Worm (Caenorhabditis elegans) whole organism, L1 larva: Measurements from ENCODE around the gene F59B10.6.

ENCODE experiments used
- Y116A8C.19 ChIP-seq: sonication (generic microtip); optimal IDR thresholded peaks from 2 replicates; lab custom pipeline; 2016; ENCODE audit warnings: missing compliant biosample characterization, missing genetic modification characterization, borderline replicate concordance
- aha-1 ChIP-seq: fragments of 150-350 bp; optimal IDR thresholded peaks from 2 replicates; lab custom pipeline; 2014; ENCODE audit warnings: missing biosample characterization, missing genetic modification characterization
- ama-1 ChIP-seq: fragments of 150-350 bp; optimal IDR thresholded peaks from 2 replicates; lab custom pipeline; 2014
- ceh-90 ChIP-seq: sonication (generic microtip); optimal IDR thresholded peaks from 2 replicates; lab custom pipeline; 2016; ENCODE audit warnings: missing genetic modification characterization, missing compliant biosample characterization
- ces-1 ChIP-seq: fragments of 150-350 bp; optimal IDR thresholded peaks from 2 replicates; lab custom pipeline; 2014; ENCODE audit warnings: missing biosample characterization, missing genetic modification reagents, missing genetic modification characterization
- efl-1 ChIP-seq, 4 experiments: fragments of 150-350 bp; optimal IDR thresholded peaks in 3 of 4; peaks in 1 of 4; 1 replicate in 1 of 4; 2 replicates in 3 of 4; lab custom pipeline; 2014; ENCODE audit warnings: missing biosample characterization in 2 of 4, missing genetic modification characterization in 2 of 4, missing genetic modification reagents in 2 of 4
- efl-3 ChIP-seq: fragments of 200-800 bp; sonication (Bioruptor generic); optimal IDR thresholded peaks from 2 replicates; lab custom pipeline; 2018; ENCODE audit warnings: mild to moderate bottlenecking, missing genetic modification characterization, missing compliant biosample characterization
- elt-2 ChIP-seq: sonication (generic microtip); optimal IDR thresholded peaks from 2 replicates; lab custom pipeline; 2016; ENCODE audit warnings: missing genetic modification characterization, mild to moderate bottlenecking, inconsistent platforms, missing compliant biosample characterization, missing genetic modification reagents
- ets-5 ChIP-seq: fragments of 200-800 bp; sonication (Bioruptor generic); IDR thresholded peaks from 2 replicates; pipeline ENCODE4 v1.3.6; 2022; ENCODE audit warnings: missing genetic modification characterization, missing compliant biosample characterization
- fos-1 ChIP-seq: fragments of 150-350 bp; optimal IDR thresholded peaks from 2 replicates; lab custom pipeline; 2014; ENCODE audit warnings: missing biosample characterization, missing genetic modification characterization
- hlh-17 ChIP-seq: fragments of 200-800 bp; sonication (Bioruptor generic); optimal IDR thresholded peaks from 2 replicates; lab custom pipeline; 2018; ENCODE audit warnings: missing genetic modification characterization, mild to moderate bottlenecking, missing compliant biosample characterization, moderate library complexity, borderline replicate concordance
- hlh-4 ChIP-seq: sonication (generic microtip); optimal IDR thresholded peaks from 2 replicates; lab custom pipeline; 2016; ENCODE audit warnings: mild to moderate bottlenecking, missing genetic modification characterization, missing compliant biosample characterization
- isw-1 ChIP-seq: fragments of 200-800 bp; sonication (Bioruptor generic); IDR thresholded peaks from 2 replicates; pipeline ENCODE4 v1.3.6; 2022; ENCODE audit warnings: missing genetic modification characterization, missing compliant biosample characterization
- jun-1 ChIP-seq: fragments of 150-350 bp; optimal IDR thresholded peaks from 2 replicates; lab custom pipeline; 2014; ENCODE audit warnings: missing biosample characterization, missing genetic modification reagents, missing genetic modification characterization
- lin-13 ChIP-seq: fragments of 150-350 bp; optimal IDR thresholded peaks from 2 replicates; lab custom pipeline; 2014; ENCODE audit warnings: missing biosample characterization, missing genetic modification reagents, missing genetic modification characterization
- lin-35 ChIP-seq, 2 experiments: fragments of 150-350 bp; optimal IDR thresholded peaks; 2 replicates each; lab custom pipeline; 2014; ENCODE audit warnings: missing biosample characterization in 2 of 2, missing genetic modification characterization in 2 of 2, missing genetic modification reagents in 2 of 2
- mdl-1 ChIP-seq, 2 experiments: fragments of 150-350 bp; optimal IDR thresholded peaks; 2 replicates each; lab custom pipeline; 2014 to 2017; ENCODE audit warnings: missing biosample characterization in 2 of 2, missing genetic modification characterization in 2 of 2, inconsistent platforms in 1 of 2
- mep-1 ChIP-seq: fragments of 150-350 bp; optimal IDR thresholded peaks from 2 replicates; lab custom pipeline; 2014; ENCODE audit warnings: missing biosample characterization, missing genetic modification characterization
- nhr-20 ChIP-seq: sonication (generic microtip); optimal IDR thresholded peaks from 2 replicates; lab custom pipeline; 2016; ENCODE audit warnings: mild to moderate bottlenecking, missing genetic modification characterization, missing compliant biosample characterization
- nhr-28 ChIP-seq: fragments of 150-350 bp; optimal IDR thresholded peaks from 2 replicates; lab custom pipeline; 2014; ENCODE audit warnings: missing biosample characterization, missing genetic modification characterization
- nhr-71 ChIP-seq: sonication (generic microtip); optimal IDR thresholded peaks from 2 replicates; lab custom pipeline; 2016; ENCODE audit warnings: mild to moderate bottlenecking, missing genetic modification characterization, moderate library complexity, missing compliant biosample characterization
- nhr-77 ChIP-seq: fragments of 150-350 bp; optimal IDR thresholded peaks from 2 replicates; lab custom pipeline; 2014; ENCODE audit warnings: missing biosample characterization, missing genetic modification characterization
- nhr-85 ChIP-seq: sonication (generic microtip); peaks from one replicate; lab custom pipeline; 2016; ENCODE audit warnings: missing genetic modification characterization, inconsistent platforms, missing compliant biosample characterization
- nhr-90 ChIP-seq: sonication (generic microtip); optimal IDR thresholded peaks from 2 replicates; lab custom pipeline; 2016; ENCODE audit warnings: mild to moderate bottlenecking, missing genetic modification characterization, missing compliant biosample characterization; ENCODE audit not compliant: poor library complexity
- pag-3 ChIP-seq: sonication (generic microtip); optimal IDR thresholded peaks from 2 replicates; lab custom pipeline; 2017; ENCODE audit warnings: missing genetic modification characterization, mild to moderate bottlenecking, missing compliant biosample characterization, antibody characterized with exemption, borderline replicate concordance; ENCODE audit not compliant: insufficient read depth
- pqm-1 ChIP-seq: sonication (generic microtip); optimal IDR thresholded peaks from 3 replicates; lab custom pipeline; 2017; ENCODE audit warnings: missing biosample characterization, missing genetic modification characterization
- rnt-1 ChIP-seq: sonication (generic microtip); optimal IDR thresholded peaks from 2 replicates; lab custom pipeline; 2016; ENCODE audit warnings: mild to moderate bottlenecking, missing genetic modification characterization, moderate library complexity, missing compliant biosample characterization
- skn-1 ChIP-seq: fragments of 150-350 bp; optimal IDR thresholded peaks from 2 replicates; lab custom pipeline; 2014; ENCODE audit warnings: missing biosample characterization, missing genetic modification characterization
- sox-4 ChIP-seq: sonication (generic microtip); optimal IDR thresholded peaks from 2 replicates; lab custom pipeline; 2016; ENCODE audit warnings: missing genetic modification characterization, missing compliant biosample characterization
- swsn-7 ChIP-seq: sonication (generic microtip); optimal IDR thresholded peaks from 2 replicates; lab custom pipeline; 2016; ENCODE audit warnings: missing genetic modification characterization, missing compliant biosample characterization
- unc-86 ChIP-seq: sonication (generic microtip); optimal IDR thresholded peaks from 2 replicates; lab custom pipeline; 2016; ENCODE audit warnings: missing genetic modification characterization, missing compliant biosample characterization
- unc-98 ChIP-seq: fragments of 200-800 bp; sonication (Bioruptor generic); IDR thresholded peaks from 2 replicates; pipeline ENCODE4 v1.3.6; 2022; ENCODE audit warnings: missing genetic modification characterization, missing compliant biosample characterization
- xbp-1 ChIP-seq: sonication (generic microtip); optimal IDR thresholded peaks from 2 replicates; lab custom pipeline; 2016; ENCODE audit warnings: missing genetic modification characterization, missing compliant biosample characterization
- zag-1 ChIP-seq: fragments of 150-350 bp; optimal IDR thresholded peaks from 2 replicates; lab custom pipeline; 2014; ENCODE audit warnings: missing biosample characterization, missing genetic modification characterization
- ztf-4 ChIP-seq: fragments of 150-350 bp; optimal IDR thresholded peaks from 2 replicates; lab custom pipeline; 2014; ENCODE audit warnings: missing biosample characterization, missing genetic modification characterization

Gene F59B10.6

DNA sequence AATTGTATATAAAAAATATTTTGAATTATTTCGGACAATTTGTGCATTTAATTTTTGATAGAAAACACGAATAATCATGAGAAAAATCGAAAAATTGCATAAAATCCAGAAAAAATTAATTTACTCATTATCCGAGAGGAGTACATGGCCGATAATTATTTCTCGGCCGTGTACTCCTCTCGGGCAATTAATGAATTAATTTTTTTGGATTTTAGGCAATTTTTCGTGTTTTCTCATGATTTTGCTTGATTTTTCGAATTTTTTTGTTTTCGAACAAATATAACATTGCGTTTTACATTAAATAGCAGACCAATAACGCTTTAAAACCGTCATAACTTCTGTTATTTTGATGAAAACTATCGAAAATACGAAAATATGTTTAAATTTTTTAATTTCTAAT lies 13.7 kb upstream of the F59B10.6 start (continued):
- TF ChIP-seq aha-1 (no peak), efl-1 (optimal IDR thresholded peaks at IDR 0.05; lab: Kevin White, UChicago) (peak; percentile 55 to 75), efl-1 (GFP tag; optimal IDR thresholded peaks at IDR 0.05 in 1 of 2; lab: Kevin White, UChicago) (peak; percentile 68 to 97), ama-1 (lab: Kevin White, UChicago) (no peak), ceh-90 (tag; lab: Kevin White, UChicago) (peak; percentile 89), hlh-17 (GFP tag; lab: Kevin White, UChicago) (no peak), unc-86 (tag; lab: Kevin White, UChicago) (peak; percentile 58), lin-13 (GFP tag; lab: Kevin White, UChicago) (peak; percentile 65), pag-3 (tag; lab: Kevin White, UChicago) (no peak), swsn-7 (tag; lab: Kevin White, UChicago) (peak; percentile 79), isw-1 (peak; percentile 25; the same call in 1 of the 2 replicates), nhr-77 (tag; lab: Kevin White, UChicago) (peak; percentile 10), unc-98 (0 out of 2 replicates have a peak, but pooled peaks have one; percentile 34), mep-1 (tag; lab: Kevin White, UChicago) (peak; percentile 48), jun-1 (tag; lab: Kevin White, UChicago) (no peak), sox-4 (tag; lab: Kevin White, UChicago) (peak; percentile 82), efl-3 (GFP tag; lab: Kevin White, UChicago) (peak; percentile 56), ces-1 (no peak)

- TF ChIP-seq ztf-4 (tag; lab: Kevin White, UChicago) (no peak), nhr-28 (tag; lab: Kevin White, UChicago) (no peak), elt-2 (tag; lab: Kevin White, UChicago) (no peak)
These were observed 13.3 kb upstream of the F59B10.6 start, which contains the start of gene R166.2 for ce11 chrII:10537571-10537970. TSS of gene R166.2 (minus strand) at chrII:10537671.

DNA sequence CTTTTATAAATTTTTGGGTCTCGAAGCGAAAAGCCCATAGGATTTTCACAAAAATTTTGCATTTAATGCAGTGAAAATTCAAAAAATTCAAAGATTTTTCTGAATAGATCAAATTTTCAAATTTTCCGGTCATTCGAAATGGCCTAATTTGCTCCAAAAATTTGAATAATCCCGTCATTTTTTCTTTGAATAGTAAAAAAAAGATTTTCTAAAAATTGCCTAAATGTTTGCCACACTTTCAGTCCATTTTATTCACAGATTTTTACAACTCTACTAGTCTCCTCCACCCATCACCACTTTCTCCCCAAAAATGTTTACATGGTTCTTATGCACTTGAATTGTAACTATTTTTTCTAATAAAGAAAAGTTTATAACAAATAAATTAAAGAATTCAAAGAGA lies 9.7 kb upstream of the F59B10.6 start:
- peak; percentile 34 for TF ChIP-seq nhr-85 (tag; lab: Kevin White, UChicago)
- TF ChIP-seq Y116A8C.19 (tag; lab: Kevin White, UChicago): no peak

DNA sequence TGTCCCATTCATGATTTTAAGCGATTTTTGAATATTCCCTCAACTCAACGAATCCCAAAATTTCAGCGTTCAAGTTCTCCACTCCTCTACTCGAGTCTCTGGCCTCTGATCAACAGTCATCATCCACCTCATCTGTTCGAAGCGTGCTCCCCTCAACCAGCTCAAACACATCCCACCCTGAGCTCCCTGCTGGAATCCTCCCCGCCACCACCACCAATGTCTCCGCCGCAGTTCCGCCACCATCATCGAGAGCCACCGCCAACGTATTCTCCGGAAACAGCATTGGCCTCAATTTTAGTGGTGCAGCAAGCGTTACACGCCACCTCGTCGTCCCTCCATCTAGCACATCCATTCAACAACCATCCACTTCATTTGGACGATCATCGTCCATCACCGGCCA lies 7.3 kb upstream of the F59B10.6 start:
- TF ChIP-seq lin-13 (GFP tag; lab: Kevin White, UChicago): no peak
- TF ChIP-seq nhr-71 (tag; lab: Kevin White, UChicago): no peak
- no peak for TF ChIP-seq nhr-20 (tag; lab: Kevin White, UChicago)
- no peak for TF ChIP-seq zag-1
- TF ChIP-seq fos-1 (tag; lab: Kevin White, UChicago): no peak
- no peak for TF ChIP-seq unc-86 (tag; lab: Kevin White, UChicago)
- no peak for TF ChIP-seq xbp-1 (tag; lab: Kevin White, UChicago)
- no peak for TF ChIP-seq pqm-1 (tag; lab: Kevin White, UChicago)
- no peak for TF ChIP-seq sox-4 (tag; lab: Kevin White, UChicago)
- TF ChIP-seq mdl-1 (tag; optimal IDR thresholded peaks at IDR 0.05; lab: Kevin White, UChicago): no peak
- no peak for TF ChIP-seq rnt-1 (tag; lab: Kevin White, UChicago)
- TF ChIP-seq hlh-4 (tag; lab: Kevin White, UChicago): no peak
- no peak for TF ChIP-seq nhr-90 (tag; lab: Kevin White, UChicago)
- TF ChIP-seq lin-35 (GFP tag; optimal IDR thresholded peaks at IDR 0.05; lab: Kevin White, UChicago): no peak
- TF ChIP-seq nhr-85 (tag; lab: Kevin White, UChicago): no peak
- no peak for TF ChIP-seq aha-1
- TF ChIP-seq ets-5 (GFP tag; lab: Robert Waterston, UW): no peak
- TF ChIP-seq jun-1 (tag; lab: Kevin White, UChicago): no peak
- no peak for TF ChIP-seq skn-1 (tag; lab: Kevin White, UChicago)
- TF ChIP-seq ztf-4 (tag; lab: Kevin White, UChicago): no peak
